Worm (Caenorhabditis elegans): ENCODE results near the gene tag-18.

The tag-18 gene

DNA sequence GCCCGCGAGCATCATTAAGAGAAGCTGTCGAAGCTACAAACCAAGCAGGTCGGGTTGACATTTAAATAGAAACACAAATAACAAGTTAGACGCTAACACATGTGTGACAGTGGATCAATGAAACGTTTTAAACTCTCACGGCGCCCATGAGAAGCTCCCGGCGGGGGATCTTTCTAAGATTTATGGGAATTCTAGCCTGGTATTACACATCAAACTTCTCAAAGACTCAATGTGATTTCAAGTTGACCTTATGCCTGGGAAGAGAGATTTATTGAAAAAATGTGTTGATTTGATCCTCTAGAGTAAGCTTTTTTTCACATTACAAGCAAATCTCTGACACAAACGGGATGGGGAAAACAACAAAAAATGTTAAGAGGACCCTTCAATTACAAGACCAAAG is 24.1 kb downstream of the tag-18 start:
- TF ChIP-seq F55B11.4 (tag; optimal IDR thresholded peaks at IDR 0.05; ENCODE audit: borderline replicate concordance, insufficient read depth) (no peak), let-526 (GFP tag; IDR thresholded peaks at IDR 0.05) (no peak), F37B4.10 (GFP tag; IDR thresholded peaks at IDR 0.05) (no peak), T26A5.8 (tag; optimal IDR thresholded peaks at IDR 0.05) (no peak), sea-2 (GFP tag; IDR thresholded peaks at IDR 0.05) (no peak), Y67H2A.10 (GFP tag; conservative IDR thresholded peaks at IDR 0.05) (no peak), ztf-6 (GFP tag; IDR thresholded peaks at IDR 0.05) (no peak), dpff-1 (tag; optimal IDR thresholded peaks at IDR 0.05) (no peak), snpc-1.3 (tag; optimal IDR thresholded peaks at IDR 0.05; ENCODE audit: insufficient read depth) (no peak), B0336.3 (GFP tag; IDR thresholded peaks at IDR 0.05) (no peak), lag-1 (GFP tag; IDR thresholded peaks at IDR 0.05) (no peak), T07F8.4 (tag; optimal IDR thresholded peaks at IDR 0.05) (no peak), pbrm-1 (GFP tag; IDR thresholded peaks at IDR 0.05) (no peak), gei-17 (GFP tag; optimal IDR thresholded peaks at IDR 0.05) (no peak)

DNA sequence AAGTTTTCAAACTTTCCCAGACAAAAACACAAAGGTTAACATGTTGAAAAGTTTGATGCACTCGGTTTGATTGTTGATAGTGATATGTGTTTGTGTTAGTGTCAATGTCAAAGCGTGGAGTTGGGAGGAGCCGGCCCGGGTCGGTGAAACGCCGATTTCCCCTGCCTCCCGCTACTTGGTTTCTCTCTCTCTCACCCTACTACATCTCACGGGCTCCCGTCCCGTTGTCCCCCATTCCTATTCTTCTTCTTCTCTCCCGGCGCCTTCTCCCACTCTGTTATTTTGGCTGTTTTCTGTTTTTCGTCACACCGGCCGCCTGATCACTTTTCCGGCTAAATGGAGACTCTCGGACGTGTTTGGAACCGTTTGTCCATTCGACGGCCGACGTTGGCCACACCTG is 27.5 kb downstream of the tag-18 start:
- no peak for TF ChIP-seq ceh-40 (GFP tag; IDR thresholded peaks at IDR 0.05)
- TF ChIP-seq zfh-2 (GFP tag; conservative IDR thresholded peaks at IDR 0.05) = peak; percentile 70

DNA sequence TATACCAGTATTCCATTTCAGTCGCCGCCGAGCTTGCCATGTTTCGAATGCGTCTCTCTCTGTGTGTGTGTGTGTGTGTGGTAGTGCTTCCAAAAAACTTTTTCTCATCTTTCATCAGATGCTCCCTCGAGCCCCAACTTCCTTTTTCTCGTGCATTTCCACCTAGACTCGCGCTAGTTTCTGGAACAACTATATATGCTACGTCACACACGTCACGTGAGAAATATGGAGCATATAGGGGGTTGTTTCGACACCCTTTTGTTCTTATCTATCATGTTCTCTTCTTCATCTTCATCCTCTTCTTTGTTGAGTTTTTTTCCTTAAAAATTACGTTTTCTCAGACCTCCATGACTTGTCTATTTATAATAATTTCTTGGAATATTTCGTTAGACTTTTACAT is 28.5 kb downstream of the tag-18 start:
- TF ChIP-seq lin-26 (GFP tag; IDR thresholded peaks at IDR 0.05) (no peak), cebp-1 (GFP tag; IDR thresholded peaks at IDR 0.05) (no peak), cebp-1 (tag; optimal IDR thresholded peaks at IDR 0.05) (peak; percentile 28)

DNA sequence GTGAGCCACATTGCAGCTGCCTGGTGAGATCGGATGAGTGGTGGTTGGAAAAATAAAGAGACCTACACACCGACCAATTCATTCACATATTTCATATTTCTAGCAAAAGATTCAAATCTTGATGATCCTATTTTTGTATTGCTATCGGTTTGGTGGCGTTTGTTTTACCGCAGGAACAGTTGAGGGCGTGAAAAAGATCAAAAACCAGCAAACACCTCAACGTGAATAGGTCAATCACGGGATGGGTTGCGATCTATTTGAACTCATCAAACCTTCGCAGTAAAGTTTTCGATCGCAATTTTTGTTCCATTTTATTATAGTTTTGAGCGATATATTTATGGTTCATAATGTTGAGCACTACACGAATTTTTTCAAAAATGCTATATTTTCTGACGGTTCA is 32.0 kb downstream of the tag-18 start:
- TF ChIP-seq Y53F4B.3 (GFP tag; IDR thresholded peaks at IDR 0.05) (no peak), nfyb-1 (GFP tag; IDR thresholded peaks at IDR 0.05) (no peak), mcd-1 (GFP tag; IDR thresholded peaks at IDR 0.05) (no peak)

DNA sequence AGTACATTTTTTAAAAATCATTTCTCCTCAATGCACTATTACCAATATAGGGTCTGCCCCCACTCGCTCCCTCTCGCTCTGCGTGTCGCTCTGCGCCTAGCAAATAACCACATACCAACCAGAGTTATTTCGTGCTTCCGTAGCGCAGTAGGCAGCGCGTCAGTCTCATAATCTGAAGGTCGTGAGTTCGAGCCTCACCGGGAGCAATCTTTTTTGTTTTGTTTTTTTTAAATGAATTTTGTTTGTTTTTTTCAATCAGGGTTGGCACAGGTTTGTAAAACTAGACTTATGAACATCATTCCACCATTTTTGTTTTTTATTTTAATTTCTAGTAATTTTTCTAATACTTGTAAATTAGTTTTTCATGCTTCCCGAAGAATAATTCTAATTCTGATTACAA is 36.2 kb downstream of the tag-18 start:
- TF ChIP-seq ztf-25 (GFP tag; IDR thresholded peaks at IDR 0.05) = 0 out of 2 replicates have a peak, but pooled peaks have one; percentile 73
- TF ChIP-seq lsy-27 (tag; optimal IDR thresholded peaks at IDR 0.05; ENCODE audit: borderline replicate concordance, insufficient read depth) = peak; percentile 78
- TF ChIP-seq Y53F4B.3 (GFP tag; IDR thresholded peaks at IDR 0.05) = no peak
- TF ChIP-seq snpc-3.4 (tag; optimal IDR thresholded peaks at IDR 0.05) = peak; percentile 77
- TF ChIP-seq Y56A3A.18 (GFP tag; IDR thresholded peaks at IDR 0.05) = peak; percentile 80; the same call in 1 of the 2 replicates
- peak; percentile 48 for TF ChIP-seq mes-4 (tag; optimal IDR thresholded peaks at IDR 0.05)
- TF ChIP-seq aptf-2 (GFP tag; conservative IDR thresholded peaks at IDR 0.05) = peak; percentile 57; the same call in 1 of the 2 replicates
- no peak for TF ChIP-seq hlh-12 (tag; optimal IDR thresholded peaks at IDR 0.05)
- 0 out of 2 replicates have a peak, but pooled peaks have one; percentile 50 for TF ChIP-seq hsf-1 (GFP tag; IDR thresholded peaks at IDR 0.05)
- TF ChIP-seq ztf-26 (tag; optimal IDR thresholded peaks at IDR 0.05) = peak; percentile 62
- TF ChIP-seq ceh-91 (GFP tag; IDR thresholded peaks at IDR 0.05) = no peak
- 0 out of 2 replicates have a peak, but pooled peaks have one; percentile 47 for TF ChIP-seq attf-3 (GFP tag; conservative IDR thresholded peaks at IDR 0.05)
- no peak for TF ChIP-seq attf-6 (GFP tag; IDR thresholded peaks at IDR 0.05)
- peak; percentile 50 for TF ChIP-seq K12H6.12 (tag; optimal IDR thresholded peaks at IDR 0.05)
- peak; percentile 65 for TF ChIP-seq zim-3 (tag; optimal IDR thresholded peaks at IDR 0.05)
- peak; percentile 67 for TF ChIP-seq egrh-3 (GFP tag; IDR thresholded peaks at IDR 0.05)
- peak in 1 of 3 experiments; percentile 69 for TF ChIP-seq lin-35 (GFP tag; optimal IDR thresholded peaks at IDR 0.05)
- TF ChIP-seq lag-1 (GFP tag; IDR thresholded peaks at IDR 0.05) = no peak
- peak; percentile 77 for TF ChIP-seq rcor-1 (GFP tag; IDR thresholded peaks at IDR 0.05)
- peak; percentile 68 for TF ChIP-seq ceh-27 (GFP tag; optimal IDR thresholded peaks at IDR 0.05)
- peak; percentile 40; the same call in 1 of the 2 replicates for TF ChIP-seq B0019.2 (GFP tag; conservative IDR thresholded peaks at IDR 0.05)
- TF ChIP-seq nhr-179 (tag; optimal IDR thresholded peaks at IDR 0.05) = peak; percentile 10
- no peak for TF ChIP-seq Y53G8AR.9 (GFP tag; conservative IDR thresholded peaks at IDR 0.05)

All from whole organism, young adult.